Fruit fly (Drosophila melanogaster) Kc167 (cell line): Measurements from ENCODE around the gene Pfdn1.

ENCODE experiments used
- h ChIP-seq: fragments of >200 bp; optimal IDR thresholded peaks from 3 replicates; lab custom pipeline; 2018; ENCODE audit warnings: missing external identifiers
- insv ChIP-seq: fragments of >200 bp; optimal IDR thresholded peaks from 3 replicates; lab custom pipeline; 2018; ENCODE audit warnings: missing external identifiers
- ttk ChIP-seq: sonication (Bioruptor generic); optimal IDR thresholded peaks from 2 replicates; lab custom pipeline; 2017; ENCODE audit warnings: missing external identifiers

- no peak for TF ChIP-seq insv
- no peak for TF ChIP-seq h
- no peak for TF ChIP-seq ttk (lab: Kevin White, UChicago)
Measured at dm6 chr2L:6098479-6099269, 29.8 kb downstream of the Pfdn1 start, which contains the start of gene CG9175.
